Worm (Caenorhabditis elegans) whole organism, midembryonic: ENCODE results near the gene T05A7.1.

Source experiments
- T22C8.4 ChIP-seq: fragments of 200-800 bp; sonication (Bioruptor generic); IDR thresholded peaks from 2 replicates; pipeline ENCODE4 v1.3.6; 2022; ENCODE audit warnings: missing genetic modification characterization, missing compliant biosample characterization
- flt-1 ChIP-seq: fragments of 200-800 bp; sonication (Bioruptor generic); IDR thresholded peaks from 2 replicates; pipeline ENCODE4 v1.3.6; 2022; ENCODE audit warnings: missing genetic modification characterization, missing compliant biosample characterization
- klf-2 ChIP-seq: fragments of 200-800 bp; sonication (Bioruptor generic); conservative IDR thresholded peaks from 2 replicates; pipeline ENCODE4 v1.3.6; 2022; ENCODE audit warnings: missing genetic modification reagents, missing genetic modification characterization, missing compliant biosample characterization
- ref-1 ChIP-seq: fragments of 200-800 bp; sonication (Bioruptor generic); conservative IDR thresholded peaks from 2 replicates; pipeline ENCODE4 v1.3.6; 2022; ENCODE audit warnings: missing genetic modification reagents, missing genetic modification characterization, missing compliant biosample characterization
- tab-1 ChIP-seq: fragments of 200-800 bp; sonication (Bioruptor generic); IDR thresholded peaks from 2 replicates; pipeline ENCODE4 v1.3.6; 2022; ENCODE audit warnings: missing genetic modification characterization, missing compliant biosample characterization
- ztf-29 ChIP-seq: fragments of 200-800 bp; sonication (Bioruptor generic); IDR thresholded peaks from 2 replicates; pipeline ENCODE4 v1.3.6; 2022; ENCODE audit warnings: missing genetic modification reagents, missing genetic modification characterization, missing compliant biosample characterization

ce11 chrII:4686941-4687340 lies 8.9 kb downstream of the T05A7.1 start, which contains the start of gene sre-39:
- TF ChIP-seq klf-2 (GFP tag; lab: Robert Waterston, UW) (no peak), tab-1 (no peak), ref-1 (GFP tag; lab: Robert Waterston, UW) (no peak), flt-1 (GFP tag; lab: Robert Waterston, UW) (no peak), T22C8.4 (no peak), ztf-29 (GFP tag; lab: Robert Waterston, UW) (no peak)
